In the genomic region with DNA sequence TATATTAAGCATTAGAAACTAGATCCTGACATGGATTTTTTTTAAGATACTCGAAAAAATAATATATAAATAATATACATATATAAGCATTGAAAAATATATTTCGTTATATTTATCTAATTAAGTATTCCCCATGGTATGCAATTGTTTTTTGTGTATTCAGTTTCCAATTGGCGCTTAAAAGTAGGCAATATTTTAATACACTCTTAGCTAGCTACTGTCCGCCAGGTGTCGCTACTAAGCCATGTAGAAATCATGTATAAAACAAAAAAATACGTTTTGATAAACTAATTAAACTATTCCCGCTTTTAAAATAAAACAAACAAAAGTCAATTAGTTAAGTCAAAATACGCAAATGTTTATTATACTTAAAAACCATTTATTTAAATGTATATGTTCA, we compare ENCODE assay signal across 1 fruit fly cellular context.
A peak's percentile ranks its signal among the peaks of the same experiment; 100 is the strongest.
TF ChIP-seq lines count a peak whose summit lies in the region.

No protein-coding gene starts in this region.

TF ChIP-seq in whole organism, embryonic, 481 proteins besides CTCF, POLR2A, EP300 and RAD21 (continued from another document and continues in another):
- TF ChIP-seq CG17568 (GFP tag; optimal IDR thresholded peaks at IDR 0.05; lab: Kevin White, UChicago) (peak; percentile 69), gsb (GFP tag; IDR thresholded peaks at IDR 0.05; lab: Robert Waterston, UW) (no peak; the same call in 1 of the 2 replicates), CG7987 (GFP tag; optimal IDR thresholded peaks at IDR 0.05; lab: Kevin White, UChicago) (peak; percentile 86), seq (GFP tag; IDR thresholded peaks at IDR 0.05; lab: Robert Waterston, UW) (no peak), CG2116 (GFP tag; optimal IDR thresholded peaks at IDR 0.05; lab: Kevin White, UChicago) (no peak), unc-4 (GFP tag; IDR thresholded peaks at IDR 0.05; lab: Robert Waterston, UW; ENCODE audit: partially characterized antibody) (no peak), CG12299 (tag; optimal IDR thresholded peaks at IDR 0.05; lab: Kevin White, UChicago) (no peak), CG8290 (GFP tag; optimal IDR thresholded peaks at IDR 0.05; lab: Kevin White, UChicago) (peak; percentile 47), CG8290 (tag; optimal IDR thresholded peaks at IDR 0.05; lab: Kevin White, UChicago) (peak in 1 of 2 experiments; percentile 63), CG9437 (GFP tag; optimal IDR thresholded peaks at IDR 0.05; lab: Kevin White, UChicago) (peak; percentile 45), pros (GFP tag; optimal IDR thresholded peaks at IDR 0.05; lab: Kevin White, UChicago) (no peak), Fer1 (GFP tag; optimal IDR thresholded peaks at IDR 0.05; lab: Kevin White, UChicago) (peak; percentile 72), Abd-B (GFP tag; optimal IDR thresholded peaks at IDR 0.05; lab: Kevin White, UChicago) (no peak), CG11723 (GFP tag; optimal IDR thresholded peaks at IDR 0.05; lab: Kevin White, UChicago) (no peak), ftz-f1 (GFP tag; optimal IDR thresholded peaks at IDR 0.05; lab: Kevin White, UChicago) (no peak), sens-2 (GFP tag; IDR thresholded peaks at IDR 0.05; lab: Robert Waterston, UW) (no peak), stc (GFP tag; IDR thresholded peaks at IDR 0.05; lab: Robert Waterston, UW) (peak; percentile 41; the same call in 1 of the 2 replicates), Scr (GFP tag; IDR thresholded peaks at IDR 0.05; lab: Robert Waterston, UW; ENCODE audit: partially characterized antibody) (no peak), Sry-β (GFP tag; optimal IDR thresholded peaks at IDR 0.05; lab: Kevin White, UChicago) (peak; percentile 32), CG6765 (GFP tag; optimal IDR thresholded peaks at IDR 0.05; lab: Kevin White, UChicago) (peak; percentile 52), gem (tag; optimal IDR thresholded peaks at IDR 0.05; lab: Kevin White, UChicago) (no peak), gfzf (GFP tag; optimal IDR thresholded peaks at IDR 0.05; lab: Kevin White, UChicago) (no peak), CG12744 (GFP tag; optimal IDR thresholded peaks at IDR 0.05; lab: Kevin White, UChicago) (no peak), Lhr (GFP tag; optimal IDR thresholded peaks at IDR 0.05; lab: Kevin White, UChicago) (peak; percentile 57), nom (GFP tag; optimal IDR thresholded peaks at IDR 0.05; lab: Kevin White, UChicago) (no peak), run (tag; optimal IDR thresholded peaks at IDR 0.05; lab: Kevin White, UChicago) (no peak), CG14050 (GFP tag; IDR thresholded peaks at IDR 0.05; lab: Robert Waterston, UW) (no peak), nau (GFP tag; optimal IDR thresholded peaks at IDR 0.05; lab: Kevin White, UChicago) (no peak), zfh2 (GFP tag; optimal IDR thresholded peaks at IDR 0.05; lab: Kevin White, UChicago) (no peak), trem (tag; optimal IDR thresholded peaks at IDR 0.05; lab: Kevin White, UChicago) (peak; percentile 54), CG7357 (GFP tag; IDR thresholded peaks at IDR 0.05; lab: Robert Waterston, UW) (no peak), grn (GFP tag; optimal IDR thresholded peaks at IDR 0.05; lab: Kevin White, UChicago) (no peak), fd64A (GFP tag; optimal IDR thresholded peaks at IDR 0.05; lab: Kevin White, UChicago) (no peak), CG5245 (GFP tag; optimal IDR thresholded peaks at IDR 0.05; lab: Kevin White, UChicago) (peak; percentile 56), sr (GFP tag; IDR thresholded peaks at IDR 0.05; lab: Robert Waterston, UW) (no peak), jing (GFP tag; optimal IDR thresholded peaks at IDR 0.05; lab: Kevin White, UChicago) (peak; percentile 33), vnd (GFP tag; IDR thresholded peaks at IDR 0.05; lab: Robert Waterston, UW; ENCODE audit: partially characterized antibody) (no peak), Usf (GFP tag; optimal IDR thresholded peaks at IDR 0.05; lab: Kevin White, UChicago) (no peak), CG34224 (GFP tag; IDR thresholded peaks at IDR 0.05; lab: Robert Waterston, UW; ENCODE audit: partially characterized antibody) (no peak), chinmo (GFP tag; IDR thresholded peaks at IDR 0.05; lab: Robert Waterston, UW; ENCODE audit: partially characterized antibody) (no peak), CG13894 (tag; optimal IDR thresholded peaks at IDR 0.05; lab: Kevin White, UChicago) (no peak), CG17829 (tag; optimal IDR thresholded peaks at IDR 0.05; lab: Kevin White, UChicago) (peak; percentile 67), CG14441 (GFP tag; IDR thresholded peaks at IDR 0.05; lab: Robert Waterston, UW) (peak; percentile 28; the same call in 1 of the 2 replicates), CG11504 (tag; optimal IDR thresholded peaks at IDR 0.05; lab: Kevin White, UChicago) (peak; percentile 51), Nf-YC (tag; optimal IDR thresholded peaks at IDR 0.05; lab: Kevin White, UChicago) (peak; percentile 49), Deaf1 (tag; optimal IDR thresholded peaks at IDR 0.05; lab: Kevin White, UChicago) (peak; percentile 14), sim (GFP tag; IDR thresholded peaks at IDR 0.05; lab: Robert Waterston, UW) (no peak), Myb (GFP tag; optimal IDR thresholded peaks at IDR 0.05; lab: Kevin White, UChicago) (no peak), pnt (GFP tag; optimal IDR thresholded peaks at IDR 0.05; lab: Kevin White, UChicago) (no peak), az2 (GFP tag; optimal IDR thresholded peaks at IDR 0.05; lab: Kevin White, UChicago) (peak; percentile 55), dysf (GFP tag; IDR thresholded peaks at IDR 0.05; lab: Robert Waterston, UW) (peak; percentile 34; the same call in 1 of the 3 replicates), aop (GFP tag; IDR thresholded peaks at IDR 0.05; lab: Robert Waterston, UW) (no peak), CG2875 (GFP tag; optimal IDR thresholded peaks at IDR 0.05; lab: Kevin White, UChicago) (peak; percentile 28), vfl (GFP tag; optimal IDR thresholded peaks at IDR 0.05; lab: Kevin White, UChicago) (no peak), CG3995 (GFP tag; optimal IDR thresholded peaks at IDR 0.05; lab: Kevin White, UChicago) (no peak), BtbVII (GFP tag; optimal IDR thresholded peaks at IDR 0.05; lab: Kevin White, UChicago) (peak; percentile 23), unpg (GFP tag; optimal IDR thresholded peaks at IDR 0.05; lab: Kevin White, UChicago) (peak; percentile 44), CG30403 (GFP tag; optimal IDR thresholded peaks at IDR 0.05; lab: Kevin White, UChicago) (peak; percentile 1), bowl (GFP tag; IDR thresholded peaks at IDR 0.05; lab: Robert Waterston, UW) (no peak), CG10654 (GFP tag; optimal IDR thresholded peaks at IDR 0.05; lab: Kevin White, UChicago) (peak; percentile 37), CG9797 (GFP tag; optimal IDR thresholded peaks at IDR 0.05; lab: Kevin White, UChicago) (no peak), Rx (GFP tag; IDR thresholded peaks at IDR 0.05; lab: Robert Waterston, UW) (no peak), Sry-δ (GFP tag; optimal IDR thresholded peaks at IDR 0.05; lab: Kevin White, UChicago) (no peak), CG10462 (GFP tag; optimal IDR thresholded peaks at IDR 0.05; lab: Kevin White, UChicago) (peak; percentile 48), CG1792 (GFP tag; optimal IDR thresholded peaks at IDR 0.05; lab: Kevin White, UChicago) (no peak), mld (GFP tag; IDR thresholded peaks at IDR 0.05; lab: Robert Waterston, UW; ENCODE audit: partially characterized antibody) (no peak), NC2α (GFP tag; optimal IDR thresholded peaks at IDR 0.05; lab: Kevin White, UChicago) (no peak), ATbp (GFP tag; optimal IDR thresholded peaks at IDR 0.05; lab: Kevin White, UChicago) (peak; percentile 21), jumu (GFP tag; optimal IDR thresholded peaks at IDR 0.05; lab: Kevin White, UChicago) (no peak), CG17385 (GFP tag; optimal IDR thresholded peaks at IDR 0.05; lab: Kevin White, UChicago) (peak; percentile 35), wor (GFP tag; IDR thresholded peaks at IDR 0.05; lab: Robert Waterston, UW) (no peak), gcm (GFP tag; optimal IDR thresholded peaks at IDR 0.05; lab: Kevin White, UChicago) (peak; percentile 30), jigr1 (GFP tag; IDR thresholded peaks at IDR 0.05; lab: Robert Waterston, UW) (no peak), Six4 (GFP tag; optimal IDR thresholded peaks at IDR 0.05; lab: Kevin White, UChicago) (peak; percentile 21), CG4617 (GFP tag; optimal IDR thresholded peaks at IDR 0.05; lab: Kevin White, UChicago; ENCODE audit: borderline replicate concordance) (peak; percentile 11), CG42726 (GFP tag; IDR thresholded peaks at IDR 0.05; lab: Robert Waterston, UW; ENCODE audit: partially characterized antibody) (no peak), Dip3 (GFP tag; optimal IDR thresholded peaks at IDR 0.05; lab: Kevin White, UChicago) (no peak), tx (GFP tag; optimal IDR thresholded peaks at IDR 0.05; lab: Kevin White, UChicago) (no peak), CG1024 (GFP tag; IDR thresholded peaks at IDR 0.05; lab: Robert Waterston, UW) (no peak), C15 (GFP tag; IDR thresholded peaks at IDR 0.05; lab: Robert Waterston, UW) (0 out of 3 replicates have a peak, but pooled peaks have one; percentile 51), CG10274 (GFP tag; optimal IDR thresholded peaks at IDR 0.05; lab: Kevin White, UChicago) (no peak), CG4820 (GFP tag; optimal IDR thresholded peaks at IDR 0.05; lab: Kevin White, UChicago) (peak; percentile 42), fd96Cb (tag; optimal IDR thresholded peaks at IDR 0.05; lab: Kevin White, UChicago) (peak; percentile 35), Hmx (GFP tag; optimal IDR thresholded peaks at IDR 0.05; lab: Kevin White, UChicago) (no peak), maf-S (GFP tag; optimal IDR thresholded peaks at IDR 0.05; lab: Kevin White, UChicago) (no peak), CG14710 (tag; optimal IDR thresholded peaks at IDR 0.05; lab: Kevin White, UChicago) (peak; percentile 68), CG2889 (GFP tag; IDR thresholded peaks at IDR 0.05; lab: Robert Waterston, UW) (no peak), inv (GFP tag; IDR thresholded peaks at IDR 0.05; lab: Robert Waterston, UW; ENCODE audit: partially characterized antibody) (no peak), CG12219 (GFP tag; optimal IDR thresholded peaks at IDR 0.05; lab: Kevin White, UChicago) (peak; percentile 63), CG32767 (GFP tag; IDR thresholded peaks at IDR 0.05; lab: Robert Waterston, UW) (no peak), lilli (GFP tag; optimal IDR thresholded peaks at IDR 0.05; lab: Kevin White, UChicago) (peak; percentile 3), crp (GFP tag; optimal IDR thresholded peaks at IDR 0.05; lab: Kevin White, UChicago) (no peak), CG14965 (GFP tag; optimal IDR thresholded peaks at IDR 0.05; lab: Kevin White, UChicago; ENCODE audit: borderline replicate concordance) (peak; percentile 99), fru (optimal IDR thresholded peaks at IDR 0.05; lab: Kevin White, UChicago) (no peak), CG9727 (GFP tag; optimal IDR thresholded peaks at IDR 0.05; lab: Kevin White, UChicago) (peak; percentile 43), Dll (GFP tag; IDR thresholded peaks at IDR 0.05; lab: Robert Waterston, UW; ENCODE audit: partially characterized antibody) (no peak), B-H1 (GFP tag; IDR thresholded peaks at IDR 0.05; lab: Robert Waterston, UW) (no peak; the same call in 2 of the 3 replicates), CG8388 (GFP tag; optimal IDR thresholded peaks at IDR 0.05; lab: Kevin White, UChicago) (peak; percentile 11), HHEX (GFP tag; optimal IDR thresholded peaks at IDR 0.05; lab: Kevin White, UChicago) (peak; percentile 41), CG12155 (GFP tag; optimal IDR thresholded peaks at IDR 0.05; lab: Kevin White, UChicago) (no peak), CG11247 (GFP tag; IDR thresholded peaks at IDR 0.05; lab: Robert Waterston, UW) (0 out of 2 replicates have a peak, but pooled peaks have one; percentile 7), Elba2 (GFP tag; optimal IDR thresholded peaks at IDR 0.05; lab: Kevin White, UChicago) (no peak), CG15696 (tag; optimal IDR thresholded peaks at IDR 0.05; lab: Kevin White, UChicago) (peak; percentile 74), ci (GFP tag; IDR thresholded peaks at IDR 0.05; lab: Robert Waterston, UW) (peak; percentile 75; the same call in 2 of the 3 replicates), klu (GFP tag; IDR thresholded peaks at IDR 0.05; lab: Robert Waterston, UW) (no peak), CG17328 (GFP tag; IDR thresholded peaks at IDR 0.05; lab: Robert Waterston, UW) (no peak), disco-r (GFP tag; optimal IDR thresholded peaks at IDR 0.05; lab: Kevin White, UChicago) (no peak), CG18476 (GFP tag; optimal IDR thresholded peaks at IDR 0.05; lab: Kevin White, UChicago) (peak; percentile 36), hkb (optimal IDR thresholded peaks at IDR 0.05; lab: Kevin White, UChicago) (no peak), hkb (GFP tag; IDR thresholded peaks at IDR 0.05; lab: Robert Waterston, UW) (peak; percentile 31; the same call in 1 of the 2 replicates), ind (GFP tag; optimal IDR thresholded peaks at IDR 0.05; lab: Kevin White, UChicago) (peak; percentile 39), CG8924 (tag; optimal IDR thresholded peaks at IDR 0.05; lab: Kevin White, UChicago) (peak; percentile 25), CG3838 (GFP tag; optimal IDR thresholded peaks at IDR 0.05; lab: Kevin White, UChicago) (no peak), scrt (GFP tag; optimal IDR thresholded peaks at IDR 0.05; lab: Kevin White, UChicago) (peak; percentile 18), CG9609 (GFP tag; optimal IDR thresholded peaks at IDR 0.05; lab: Kevin White, UChicago) (no peak), psq (GFP tag; optimal IDR thresholded peaks at IDR 0.05; lab: Kevin White, UChicago) (no peak), Ptx1 (GFP tag; IDR thresholded peaks at IDR 0.05; lab: Robert Waterston, UW) (peak; percentile 18; the same call in 1 of the 2 replicates), CG6791 (GFP tag; IDR thresholded peaks at IDR 0.05; lab: Robert Waterston, UW; ENCODE audit: partially characterized antibody) (no peak), Fer3 (tag; optimal IDR thresholded peaks at IDR 0.05; lab: Kevin White, UChicago) (peak; percentile 55), dan (GFP tag; IDR thresholded peaks at IDR 0.05; lab: Robert Waterston, UW) (no peak), pan (optimal IDR thresholded peaks at IDR 0.05; lab: Kevin White, UChicago) (no peak), pan (GFP tag; optimal IDR thresholded peaks at IDR 0.05 in 1 of 2, IDR thresholded peaks at IDR 0.05 in 1 of 2) (peak in 1 of 2 experiments; percentile 11), Xrp1 (GFP tag; IDR thresholded peaks at IDR 0.05; lab: Robert Waterston, UW) (peak; percentile 75), Hand (GFP tag; optimal IDR thresholded peaks at IDR 0.05; lab: Kevin White, UChicago) (no peak), CG1602 (GFP tag; optimal IDR thresholded peaks at IDR 0.05; lab: Kevin White, UChicago) (peak; percentile 38), sd (tag; optimal IDR thresholded peaks at IDR 0.05; lab: Kevin White, UChicago) (no peak), CG1603 (tag; optimal IDR thresholded peaks at IDR 0.05; lab: Kevin White, UChicago) (peak; percentile 38)
